Fruit fly (Drosophila melanogaster) whole organism, pupa: ENCODE data around the gene CG6023.

Source experiments
- CG13204 ChIP-seq: fragments of 200-800 bp; sonication (Bioruptor generic); optimal IDR thresholded peaks from 2 replicates; lab custom pipeline; 2018; ENCODE audit warnings: missing biosample characterization, mild to moderate bottlenecking, missing genetic modification characterization, moderate library complexity
- CG4496 ChIP-seq: fragments of 200-800 bp; sonication (Bioruptor generic); IDR thresholded peaks from 3 replicates; pipeline ENCODE4 v1.3.6; 2022; ENCODE audit warnings: missing biosample characterization, missing genetic modification characterization
- CG8159 ChIP-seq: fragments of 200-800 bp; sonication (Bioruptor generic); optimal IDR thresholded peaks from 3 replicates; lab custom pipeline; 2018; ENCODE audit warnings: missing biosample characterization, mild to moderate bottlenecking, missing genetic modification characterization, moderate library complexity
- Pif1A ChIP-seq: fragments of 200-800 bp; sonication (Bioruptor generic); optimal IDR thresholded peaks from 3 replicates; lab custom pipeline; 2016; ENCODE audit warnings: missing biosample characterization, missing genetic modification characterization
- Pif1B ChIP-seq: fragments of 200-800 bp; sonication (Bioruptor generic); optimal IDR thresholded peaks from 3 replicates; lab custom pipeline; 2016; ENCODE audit warnings: missing biosample characterization, missing genetic modification characterization
- rn ChIP-seq: fragments of 200-800 bp; sonication (Bioruptor generic); IDR thresholded peaks from 2 replicates; pipeline ENCODE4 v1.3.6; 2022; ENCODE audit warnings: missing biosample characterization, missing genetic modification characterization

dm6 chrX:18358352-18358931 lies 37.4 kb upstream of the CG6023 start, which contains the start of gene CG6106:
- no peak for TF ChIP-seq CG4496 (GFP tag; lab: Robert Waterston, UW)
- TF ChIP-seq CG13204, result no peak
- no peak for TF ChIP-seq Pif1B
- no peak for TF ChIP-seq Pif1A (GFP tag; lab: Kevin White, UChicago)
- TF ChIP-seq rn (GFP tag; lab: Robert Waterston, UW), result no peak
- TF ChIP-seq CG8159 (tag; lab: Kevin White, UChicago), result no peak
